Comparison of ENCODE assay signal across 3 worm cellular contexts in the genomic region with DNA sequence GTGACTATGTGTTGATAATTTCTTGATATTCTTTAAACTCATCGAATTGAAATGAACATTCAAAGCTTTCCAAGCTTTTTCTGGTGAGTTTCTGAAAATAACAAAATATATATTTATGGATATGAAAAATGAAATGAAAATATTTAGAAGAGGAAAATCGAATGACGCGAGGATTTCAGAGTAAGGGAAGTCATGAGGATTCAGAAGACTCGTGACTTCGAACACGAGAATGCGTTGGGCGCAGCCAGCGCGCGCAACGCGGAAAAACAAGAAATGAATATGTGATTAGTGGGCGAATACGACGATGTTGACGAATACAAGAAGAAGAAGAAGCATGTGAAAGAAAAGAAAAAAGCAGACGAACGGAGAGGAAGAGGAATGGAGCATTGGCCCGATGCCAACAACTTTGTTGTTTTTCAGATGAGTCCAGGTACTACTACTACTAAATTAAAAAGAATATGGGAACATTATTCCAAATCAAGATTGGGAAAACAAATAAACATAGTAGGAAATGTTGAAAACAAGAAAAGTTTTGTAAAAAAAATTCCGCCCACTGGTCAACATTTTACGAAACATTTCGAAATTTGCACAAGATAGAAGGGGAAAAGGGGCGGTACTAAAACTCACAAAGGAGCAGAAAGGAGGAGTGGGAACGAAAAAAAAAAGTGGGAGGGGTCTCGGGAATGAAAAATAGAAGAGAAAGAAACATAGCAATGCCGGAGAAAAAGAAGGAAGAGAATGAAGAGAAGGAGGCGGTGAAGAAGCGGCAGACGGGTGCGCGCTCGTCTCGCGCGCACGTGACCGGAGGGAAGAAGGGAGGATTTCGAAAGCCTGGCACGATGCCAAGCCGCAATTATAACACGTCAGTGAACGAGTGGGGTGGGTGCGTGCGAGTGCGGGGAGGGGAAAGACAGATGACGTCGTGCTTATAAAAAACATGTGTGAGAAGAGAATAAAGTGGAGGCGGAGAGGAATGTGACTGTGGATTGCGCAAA.
TF ChIP-seq lines count a peak whose summit lies in the region.

No protein-coding gene starts in this region.

TF ChIP-seq in whole organism, L1 larva, 84 proteins besides CTCF, POLR2A, EP300 and RAD21 (continued from another document and continues in another):
- TF ChIP-seq ets-5 (GFP tag; IDR thresholded peaks at IDR 0.05; lab: Robert Waterston, UW) (no peak), tbx-2 (tag; optimal IDR thresholded peaks at IDR 0.05; lab: Kevin White, UChicago) (peak; percentile 94), mef-2 (tag; optimal IDR thresholded peaks at IDR 0.05; lab: Kevin White, UChicago) (peak; percentile 82), efl-1 (optimal IDR thresholded peaks at IDR 0.05; lab: Kevin White, UChicago) (peak; percentile 70 to 72), efl-1 (GFP tag; optimal IDR thresholded peaks at IDR 0.05 in 1 of 2; lab: Kevin White, UChicago) (peak; percentile 34 to 93), blmp-1 (tag; optimal IDR thresholded peaks at IDR 0.05; lab: Kevin White, UChicago) (peak; percentile 86), swsn-7 (tag; optimal IDR thresholded peaks at IDR 0.05; lab: Kevin White, UChicago) (peak; percentile 90), lsy-2 (tag; optimal IDR thresholded peaks at IDR 0.05; lab: Kevin White, UChicago) (peak; percentile 89 to 90), alr-1 (tag; optimal IDR thresholded peaks at IDR 0.05; lab: Kevin White, UChicago; ENCODE audit: borderline replicate concordance) (no peak), vab-15 (tag; optimal IDR thresholded peaks at IDR 0.05; lab: Kevin White, UChicago) (peak; percentile 97), nhr-11 (tag; optimal IDR thresholded peaks at IDR 0.05; lab: Kevin White, UChicago) (no peak), unc-98 (GFP tag; IDR thresholded peaks at IDR 0.05; lab: Robert Waterston, UW) (peak; percentile 48; the same call in 1 of the 2 replicates), ceh-63 (GFP tag; optimal IDR thresholded peaks at IDR 0.05; lab: Kevin White, UChicago) (peak; percentile 43), hpl-2 (GFP tag; optimal IDR thresholded peaks at IDR 0.05; lab: Kevin White, UChicago) (peak; percentile 31), elt-2 (tag; optimal IDR thresholded peaks at IDR 0.05; lab: Kevin White, UChicago) (peak; percentile 29), aly-2 (tag; optimal IDR thresholded peaks at IDR 0.05; lab: Kevin White, UChicago) (no peak), nhr-84 (tag; optimal IDR thresholded peaks at IDR 0.05; lab: Kevin White, UChicago) (no peak), pax-3 (tag; optimal IDR thresholded peaks at IDR 0.05; lab: Kevin White, UChicago) (peak; percentile 95), pqm-1 (tag; optimal IDR thresholded peaks at IDR 0.05; lab: Kevin White, UChicago) (no peak), egl-13 (tag; optimal IDR thresholded peaks at IDR 0.05; lab: Kevin White, UChicago) (peak; percentile 94), lin-14 (GFP tag; optimal IDR thresholded peaks at IDR 0.05; lab: Kevin White, UChicago) (peak; percentile 100), nhr-77 (tag; optimal IDR thresholded peaks at IDR 0.05; lab: Kevin White, UChicago) (peak; percentile 75), ama-1 (optimal IDR thresholded peaks at IDR 0.05; lab: Kevin White, UChicago) (peak; percentile 55), mdl-1 (tag; optimal IDR thresholded peaks at IDR 0.05; lab: Kevin White, UChicago) (peak; percentile 88 to 98), Y116A8C.19 (tag; optimal IDR thresholded peaks at IDR 0.05; lab: Kevin White, UChicago; ENCODE audit: borderline replicate concordance) (no peak), ztf-11 (tag; optimal IDR thresholded peaks at IDR 0.05; lab: Kevin White, UChicago) (peak in 1 of 2 experiments; percentile 83), hlh-17 (GFP tag; optimal IDR thresholded peaks at IDR 0.05; lab: Kevin White, UChicago; ENCODE audit: borderline replicate concordance) (no peak), irx-1 (tag; optimal IDR thresholded peaks at IDR 0.05; lab: Kevin White, UChicago) (peak; percentile 92), nhr-47 (tag; optimal IDR thresholded peaks at IDR 0.05; lab: Kevin White, UChicago) (peak; percentile 94), ceh-82 (tag; optimal IDR thresholded peaks at IDR 0.05; lab: Kevin White, UChicago) (peak; percentile 86 to 92 (median 87)), hlh-4 (tag; optimal IDR thresholded peaks at IDR 0.05; lab: Kevin White, UChicago) (no peak), nhr-12 (tag; optimal IDR thresholded peaks at IDR 0.05; lab: Kevin White, UChicago) (no peak), sup-37 (GFP tag; optimal IDR thresholded peaks at IDR 0.05; lab: Kevin White, UChicago) (peak; percentile 82), zip-4 (GFP tag; optimal IDR thresholded peaks at IDR 0.05; lab: Kevin White, UChicago) (peak; percentile 89), dsc-1 (tag; optimal IDR thresholded peaks at IDR 0.05; lab: Kevin White, UChicago) (peak; percentile 96), snpc-4 (tag; optimal IDR thresholded peaks at IDR 0.05; lab: Kevin White, UChicago) (peak; percentile 94), skn-1 (tag; optimal IDR thresholded peaks at IDR 0.05; lab: Kevin White, UChicago) (peak; percentile 92), aha-1 (tag; optimal IDR thresholded peaks at IDR 0.05; lab: Kevin White, UChicago) (peak; percentile 82), F16B12.6 (tag; optimal IDR thresholded peaks at IDR 0.05; lab: Kevin White, UChicago) (peak; percentile 21)

TF ChIP-seq in whole organism, L3 larva, 47 proteins besides CTCF, POLR2A, EP300 and RAD21 (continued from another document):
- peak; percentile 100 for TF ChIP-seq lin-39 (tag; optimal IDR thresholded peaks at IDR 0.05; lab: Kevin White, UChicago)
- TF ChIP-seq lsy-12 (tag; optimal IDR thresholded peaks at IDR 0.05; lab: Kevin White, UChicago), result peak; percentile 89
- TF ChIP-seq lin-15B (tag; optimal IDR thresholded peaks at IDR 0.05; lab: Kevin White, UChicago), result peak; percentile 33
- TF ChIP-seq pha-4 (tag; optimal IDR thresholded peaks at IDR 0.05; lab: Kevin White, UChicago), result peak; percentile 83
- peak; percentile 6 for TF ChIP-seq hmg-11 (tag; optimal IDR thresholded peaks at IDR 0.05; lab: Kevin White, UChicago)
- TF ChIP-seq ztf-4 (tag; optimal IDR thresholded peaks at IDR 0.05; lab: Kevin White, UChicago), result peak; percentile 47
- TF ChIP-seq daf-12 (tag; optimal IDR thresholded peaks at IDR 0.05; lab: Kevin White, UChicago), result no peak
- no peak for TF ChIP-seq ceh-82 (tag; optimal IDR thresholded peaks at IDR 0.05; lab: Kevin White, UChicago)
- peak; percentile 87 for TF ChIP-seq jun-1 (tag; optimal IDR thresholded peaks at IDR 0.05; lab: Kevin White, UChicago)
- TF ChIP-seq fos-1 (tag; optimal IDR thresholded peaks at IDR 0.05; lab: Kevin White, UChicago), result peak; percentile 42
- TF ChIP-seq elt-1 (tag; optimal IDR thresholded peaks at IDR 0.05; lab: Kevin White, UChicago), result peak; percentile 6
- TF ChIP-seq skn-1 (tag; optimal IDR thresholded peaks at IDR 0.05; lab: Kevin White, UChicago), result peak; percentile 66
- peak; percentile 83 for TF ChIP-seq nhr-25 (tag; optimal IDR thresholded peaks at IDR 0.05; lab: Kevin White, UChicago)
- no peak for TF ChIP-seq ceh-28 (tag; optimal IDR thresholded peaks at IDR 0.05; lab: Kevin White, UChicago)
- TF ChIP-seq ztf-11 (tag; optimal IDR thresholded peaks at IDR 0.05; lab: Kevin White, UChicago), result no peak
- no peak for TF ChIP-seq sea-2 (GFP tag; optimal IDR thresholded peaks at IDR 0.05; lab: Kevin White, UChicago)
- TF ChIP-seq nhr-12 (tag; optimal IDR thresholded peaks at IDR 0.05; lab: Kevin White, UChicago), result no peak
- TF ChIP-seq ceh-9 (tag; optimal IDR thresholded peaks at IDR 0.05; lab: Kevin White, UChicago), result no peak
- peak; percentile 92 for TF ChIP-seq nfya-1 (tag; optimal IDR thresholded peaks at IDR 0.05; lab: Kevin White, UChicago; ENCODE audit: insufficient read depth)
- TF ChIP-seq nhr-28 (tag; optimal IDR thresholded peaks at IDR 0.05; lab: Kevin White, UChicago), result no peak
- TF ChIP-seq ama-1 (optimal IDR thresholded peaks at IDR 0.05; lab: Kevin White, UChicago), result peak; percentile 4
- TF ChIP-seq eor-1 (tag; optimal IDR thresholded peaks at IDR 0.05; lab: Kevin White, UChicago), result no peak
- TF ChIP-seq tbx-2 (tag; optimal IDR thresholded peaks at IDR 0.05; lab: Kevin White, UChicago), result peak; percentile 89
- peak; percentile 77 for TF ChIP-seq mml-1 (tag; optimal IDR thresholded peaks at IDR 0.05; lab: Kevin White, UChicago)
- TF ChIP-seq aly-2 (tag; optimal IDR thresholded peaks at IDR 0.05; lab: Kevin White, UChicago), result peak; percentile 3
- TF ChIP-seq nhr-237 (tag; optimal IDR thresholded peaks at IDR 0.05; lab: Kevin White, UChicago), result no peak
- peak; percentile 85 for TF ChIP-seq nhr-11 (tag; optimal IDR thresholded peaks at IDR 0.05; lab: Kevin White, UChicago)
- peak; percentile 65 for TF ChIP-seq egl-27 (tag; optimal IDR thresholded peaks at IDR 0.05; lab: Kevin White, UChicago)
- no peak for TF ChIP-seq egl-5 (tag; optimal IDR thresholded peaks at IDR 0.05; lab: Kevin White, UChicago)
- peak; percentile 44 for TF ChIP-seq unc-62 (GFP tag; optimal IDR thresholded peaks at IDR 0.05; lab: Kevin White, UChicago)
- TF ChIP-seq snpc-4 (tag; optimal IDR thresholded peaks at IDR 0.05; lab: Kevin White, UChicago), result peak; percentile 95

TF ChIP-seq in whole organism, young adult, 124 proteins besides CTCF, POLR2A, EP300 and RAD21 (continued from another document and continues in another):
- TF ChIP-seq ztf-18 (tag; optimal IDR thresholded peaks at IDR 0.05; lab: Kevin White, UChicago) (peak; percentile 12), attf-3 (GFP tag; conservative IDR thresholded peaks at IDR 0.05; lab: Robert Waterston, UW) (0 out of 2 replicates have a peak, but pooled peaks have one; percentile 43), hmg-1.2 (GFP tag; IDR thresholded peaks at IDR 0.05; lab: Robert Waterston, UW) (peak; percentile 62), madf-10 (tag; optimal IDR thresholded peaks at IDR 0.05; lab: Kevin White, UChicago) (peak; percentile 73), lir-1 (GFP tag; conservative IDR thresholded peaks at IDR 0.05; lab: Robert Waterston, UW) (peak; percentile 62), rcor-1 (GFP tag; IDR thresholded peaks at IDR 0.05; lab: Robert Waterston, UW) (peak; percentile 67), rpc-1 (optimal IDR thresholded peaks at IDR 0.05; lab: Kevin White, UChicago) (no peak), rpc-1 (tag; optimal IDR thresholded peaks at IDR 0.05; lab: Kevin White, UChicago) (no peak), hrde-1 (tag; optimal IDR thresholded peaks at IDR 0.05; lab: Kevin White, UChicago; ENCODE audit: borderline replicate concordance) (no peak), ets-4 (GFP tag; optimal IDR thresholded peaks at IDR 0.05; lab: Kevin White, UChicago) (no peak), gei-17 (GFP tag; optimal IDR thresholded peaks at IDR 0.05; lab: Kevin White, UChicago) (peak; percentile 74), him-1 (tag; optimal IDR thresholded peaks at IDR 0.05; lab: Kevin White, UChicago) (no peak), Y67H2A.10 (GFP tag; conservative IDR thresholded peaks at IDR 0.05; lab: Robert Waterston, UW) (0 out of 2 replicates have a peak, but pooled peaks have one; percentile 13), akir-1 (GFP tag; optimal IDR thresholded peaks at IDR 0.05; lab: Kevin White, UChicago) (no peak), B0261.1 (tag; optimal IDR thresholded peaks at IDR 0.05; lab: Kevin White, UChicago) (no peak), pbrm-1 (GFP tag; IDR thresholded peaks at IDR 0.05; lab: Robert Waterston, UW) (peak; percentile 82), snpc-3.4 (tag; optimal IDR thresholded peaks at IDR 0.05; lab: Kevin White, UChicago) (no peak), chd-7 (tag; optimal IDR thresholded peaks at IDR 0.05; lab: Kevin White, UChicago) (peak; percentile 94), lsy-27 (tag; optimal IDR thresholded peaks at IDR 0.05; lab: Kevin White, UChicago; ENCODE audit: borderline replicate concordance, insufficient read depth) (no peak), F37B4.10 (GFP tag; IDR thresholded peaks at IDR 0.05; lab: Robert Waterston, UW) (0 out of 2 replicates have a peak, but pooled peaks have one; percentile 10), lag-1 (GFP tag; IDR thresholded peaks at IDR 0.05; lab: Robert Waterston, UW) (0 out of 2 replicates have a peak, but pooled peaks have one; percentile 14), mel-28 (tag; optimal IDR thresholded peaks at IDR 0.05; lab: Kevin White, UChicago; ENCODE audit: borderline replicate concordance) (no peak), F55B11.4 (tag; optimal IDR thresholded peaks at IDR 0.05; lab: Kevin White, UChicago; ENCODE audit: borderline replicate concordance, insufficient read depth) (no peak), B0035.1 (tag; optimal IDR thresholded peaks at IDR 0.05; lab: Kevin White, UChicago) (no peak), xnd-1 (tag; optimal IDR thresholded peaks at IDR 0.05; lab: Kevin White, UChicago) (no peak), sptf-2 (GFP tag; optimal IDR thresholded peaks at IDR 0.05; lab: Kevin White, UChicago) (no peak), hlh-12 (tag; optimal IDR thresholded peaks at IDR 0.05; lab: Kevin White, UChicago) (no peak), unc-130 (GFP tag; optimal IDR thresholded peaks at IDR 0.05; lab: Kevin White, UChicago) (no peak), Y79H2A.3 (GFP tag; conservative IDR thresholded peaks at IDR 0.05; lab: Robert Waterston, UW) (0 out of 2 replicates have a peak, but pooled peaks have one; percentile 53), bed-2 (GFP tag; IDR thresholded peaks at IDR 0.05; lab: Robert Waterston, UW) (no peak), K11D2.4 (GFP tag; IDR thresholded peaks at IDR 0.05; lab: Robert Waterston, UW) (peak; percentile 95), D2030.7 (GFP tag; IDR thresholded peaks at IDR 0.05; lab: Robert Waterston, UW) (no peak), aptf-3 (GFP tag; IDR thresholded peaks at IDR 0.05; lab: Robert Waterston, UW) (no peak), ceh-91 (GFP tag; IDR thresholded peaks at IDR 0.05; lab: Robert Waterston, UW) (no peak), cebp-2 (GFP tag; IDR thresholded peaks at IDR 0.05; lab: Robert Waterston, UW) (no peak), ceh-100 (GFP tag; IDR thresholded peaks at IDR 0.05; lab: Robert Waterston, UW) (peak; percentile 68), cebp-1 (GFP tag; IDR thresholded peaks at IDR 0.05; lab: Robert Waterston, UW) (peak; percentile 96), cebp-1 (tag; optimal IDR thresholded peaks at IDR 0.05; lab: Kevin White, UChicago) (peak; percentile 99), K12H6.12 (tag; optimal IDR thresholded peaks at IDR 0.05; lab: Kevin White, UChicago) (peak; percentile 98), dox-1 (GFP tag; IDR thresholded peaks at IDR 0.05; lab: Robert Waterston, UW) (peak; percentile 86), unc-62 (GFP tag; optimal IDR thresholded peaks at IDR 0.05; lab: Kevin White, UChicago) (peak; percentile 68), ZK185.1 (tag; optimal IDR thresholded peaks at IDR 0.05; lab: Kevin White, UChicago; ENCODE audit: poor library complexity, severe bottlenecking) (no peak), ztf-3 (GFP tag; optimal IDR thresholded peaks at IDR 0.05; lab: Kevin White, UChicago) (peak; percentile 70), snpc-4 (GFP tag; optimal IDR thresholded peaks at IDR 0.05; lab: Kevin White, UChicago) (peak; percentile 83), snpc-4 (tag; optimal IDR thresholded peaks at IDR 0.05; lab: Kevin White, UChicago) (peak; percentile 83 to 86 (median 84)), T26A5.8 (tag; optimal IDR thresholded peaks at IDR 0.05; lab: Kevin White, UChicago) (no peak), ztf-28 (GFP tag; IDR thresholded peaks at IDR 0.05; lab: Robert Waterston, UW) (no peak), zim-3 (tag; optimal IDR thresholded peaks at IDR 0.05; lab: Kevin White, UChicago) (peak; percentile 33), ceh-40 (GFP tag; IDR thresholded peaks at IDR 0.05; lab: Robert Waterston, UW) (no peak), dpff-1 (tag; optimal IDR thresholded peaks at IDR 0.05; lab: Kevin White, UChicago) (no peak), nfyb-1 (GFP tag; IDR thresholded peaks at IDR 0.05; lab: Robert Waterston, UW) (peak; percentile 91), ztf-25 (GFP tag; IDR thresholded peaks at IDR 0.05; lab: Robert Waterston, UW) (no peak), repo-1 (tag; optimal IDR thresholded peaks at IDR 0.05; lab: Kevin White, UChicago) (peak; percentile 5), lin-26 (GFP tag; IDR thresholded peaks at IDR 0.05; lab: Robert Waterston, UW) (peak; percentile 80; the same call in 1 of the 2 replicates), F22D6.2 (tag; optimal IDR thresholded peaks at IDR 0.05; lab: Kevin White, UChicago) (peak; percentile 56), tbp1 (GFP tag; optimal IDR thresholded peaks at IDR 0.05; lab: Kevin White, UChicago) (peak; percentile 49), sdz-38 (tag; optimal IDR thresholded peaks at IDR 0.05; lab: Kevin White, UChicago) (no peak)
